Worm (Caenorhabditis elegans) whole organism, L4 larva: ENCODE measurements around the gene nlp-27.

Experiments used
- hlh-30 ChIP-seq: sonication (generic microtip); optimal IDR thresholded peaks from 2 replicates; lab custom pipeline; 2017; ENCODE audit warnings: antibody characterized with exemption, mild to moderate bottlenecking, missing genetic modification characterization, missing compliant biosample characterization; ENCODE audit not compliant: insufficient read depth
- mep-1 ChIP-seq: fragments of 150-350 bp; sonication (generic microtip); optimal IDR thresholded peaks from 3 replicates; lab custom pipeline; 2014; ENCODE audit warnings: missing biosample characterization, missing genetic modification characterization
- zip-11 ChIP-seq: fragments of 200-800 bp; sonication (Bioruptor generic); IDR thresholded peaks from 2 replicates; pipeline ENCODE4 v1.3.6; 2022; ENCODE audit warnings: missing genetic modification characterization, missing compliant biosample characterization
- ztf-11 ChIP-seq: fragments of 150-350 bp; optimal IDR thresholded peaks from 2 replicates; lab custom pipeline; 2014; ENCODE audit warnings: missing biosample characterization, missing genetic modification characterization

- TF ChIP-seq ztf-11 (tag; lab: Kevin White, UChicago) (no peak), hlh-30 (tag; lab: Kevin White, UChicago) (peak; percentile 79), zip-11 (GFP tag; lab: Robert Waterston, UW) (no peak), mep-1 (tag; lab: Kevin White, UChicago) (no peak)
Measured at ce11 chrV:4024777-4025176, 35.6 kb downstream of the nlp-27 start, which contains the start of gene K09D9.1.
